Worm (Caenorhabditis elegans) whole organism, L3 larva: ENCODE data around the gene srsx-5.
A peak's percentile ranks its signal among the peaks of the same experiment; 100 is the strongest.

Experiments used
- ama-1 ChIP-seq: fragments of 150-350 bp; optimal IDR thresholded peaks from 2 replicates; lab custom pipeline; 2018
- elt-2 ChIP-seq: sonication (generic microtip); optimal IDR thresholded peaks from 2 replicates; lab custom pipeline; 2016; ENCODE audit warnings: missing genetic modification reagents, mild to moderate bottlenecking, missing genetic modification characterization, missing compliant biosample characterization
- eor-1 ChIP-seq, 2 experiments: fragments of 150-350 bp; optimal IDR thresholded peaks; 2 replicates each; lab custom pipeline; 2014 to 2018; ENCODE audit warnings: missing biosample characterization in 2 of 2, missing genetic modification characterization in 2 of 2
- skn-1 ChIP-seq: fragments of 150-350 bp; optimal IDR thresholded peaks from 2 replicates; lab custom pipeline; 2014; ENCODE audit warnings: missing biosample characterization, missing genetic modification characterization
- snpc-4 ChIP-seq: fragments of 150-350 bp; optimal IDR thresholded peaks from 2 replicates; lab custom pipeline; 2014; ENCODE audit warnings: missing biosample characterization, missing genetic modification characterization

- TF ChIP-seq ama-1 (lab: Kevin White, UChicago) (no peak), snpc-4 (tag; lab: Kevin White, UChicago) (no peak), elt-2 (tag; lab: Kevin White, UChicago) (peak; percentile 25), eor-1 (tag; optimal IDR thresholded peaks at IDR 0.05; lab: Kevin White, UChicago) (no peak), skn-1 (tag; lab: Kevin White, UChicago) (no peak)
Measured at ce11 chrV:7956218-7956617, 27.5 kb downstream of the srsx-5 start, which contains the start of gene pals-34.
